Worm (Caenorhabditis elegans): ENCODE measurements around the gene F16F9.3.
A peak's percentile ranks its signal among the peaks of the same experiment; 100 is the strongest.

Gene F16F9.3

ce11 chrX:8446108-8446507, 11.3 kb upstream of the F16F9.3 start, which contains the start of gene F16F9.1:
F16F9.1 (plus strand) TSS chrX:8446408.
- TF ChIP-seq ama-1 (optimal IDR thresholded peaks at IDR 0.05) (no peak), ztf-4 (tag; optimal IDR thresholded peaks at IDR 0.05) (no peak), nhr-23 (tag; optimal IDR thresholded peaks at IDR 0.05) (no peak), Y55F3AM.14 (GFP tag; optimal IDR thresholded peaks at IDR 0.05) (no peak), sma-9 (GFP tag; optimal IDR thresholded peaks at IDR 0.05) (no peak), sma-9 (tag; optimal IDR thresholded peaks at IDR 0.05) (no peak), nhr-77 (tag; optimal IDR thresholded peaks at IDR 0.05) (no peak), R02D3.7 (tag; optimal IDR thresholded peaks at IDR 0.05) (no peak)

DNA sequence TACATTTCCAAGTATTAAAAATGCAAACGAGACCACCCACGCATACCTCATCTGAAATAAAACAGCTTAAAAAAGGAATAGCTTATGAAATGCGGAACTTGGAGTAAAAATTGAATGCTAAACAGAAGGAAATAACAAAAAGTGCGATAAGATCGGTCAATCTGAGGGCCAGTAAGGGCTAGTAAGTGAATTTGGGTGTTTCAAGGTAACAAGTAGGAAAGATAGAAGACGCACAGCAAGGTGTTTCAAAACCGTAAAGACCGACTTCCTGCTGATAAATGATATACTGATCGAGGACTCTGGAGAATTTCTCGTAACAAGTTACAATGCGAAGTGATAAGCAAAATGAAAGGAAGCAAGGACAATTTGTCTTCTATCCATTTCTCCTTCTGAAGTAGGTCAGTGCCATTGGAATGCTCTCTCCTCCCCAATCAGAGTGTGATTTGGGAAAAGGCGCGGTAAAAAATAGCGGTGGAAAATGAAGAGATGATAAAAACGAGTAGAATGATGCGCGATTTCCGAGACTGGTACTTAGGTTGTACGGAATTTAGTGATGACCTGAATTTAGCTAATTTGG, 1.7 kb upstream of the F16F9.3 start, which contains the start of gene dpy-6:
Gene dpy-6, minus strand, starts transcription at position 51 of the 577 bp plus-strand sequence.
- TF ChIP-seq blmp-1 (tag; optimal IDR thresholded peaks at IDR 0.05; ENCODE audit: insufficient read depth) (peak; percentile 20), egl-27 (tag; optimal IDR thresholded peaks at IDR 0.05) (no peak), sma-3 (GFP tag; optimal IDR thresholded peaks at IDR 0.05) (peak; percentile 38), nhr-21 (tag; optimal IDR thresholded peaks at IDR 0.05) (peak; percentile 36)

DNA sequence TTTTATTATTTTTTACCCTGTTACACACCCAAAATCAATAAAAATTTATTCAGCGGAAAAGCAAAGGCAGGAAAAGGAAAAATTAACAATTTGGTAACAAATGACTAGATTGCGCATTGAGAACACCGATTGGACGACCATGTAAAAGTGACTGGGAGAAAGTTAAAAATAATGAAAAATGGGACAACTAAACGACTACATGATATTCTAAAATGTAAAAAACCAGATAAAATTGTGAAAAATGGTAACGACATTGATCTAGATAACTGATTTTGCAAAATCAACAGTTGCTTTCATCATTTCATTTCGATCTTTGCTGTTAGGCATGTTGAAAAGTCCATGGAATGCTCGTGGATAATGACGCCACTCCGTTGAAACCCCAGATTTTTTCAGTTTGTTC, 2.4 kb downstream of the F16F9.3 start:
- TF ChIP-seq snpc-4 (tag; optimal IDR thresholded peaks at IDR 0.05) = no peak
- no peak for TF ChIP-seq F13H6.1 (tag; optimal IDR thresholded peaks at IDR 0.05)

- TF ChIP-seq F13H6.1 (tag; optimal IDR thresholded peaks at IDR 0.05) (no peak), ZK546.5 (tag; optimal IDR thresholded peaks at IDR 0.05) (no peak), egl-27 (tag; optimal IDR thresholded peaks at IDR 0.05) (no peak), skn-1 (tag; optimal IDR thresholded peaks at IDR 0.05) (no peak), nhr-25 (tag; optimal IDR thresholded peaks at IDR 0.05) (no peak)
Observed at ce11 chrX:8460958-8461357, 3.5 kb downstream of the F16F9.3 start.

- TF ChIP-seq fos-1 (tag; optimal IDR thresholded peaks at IDR 0.05) = peak; percentile 29
- TF ChIP-seq nhr-23 (tag; optimal IDR thresholded peaks at IDR 0.05) = no peak
- TF ChIP-seq ztf-11 (tag; optimal IDR thresholded peaks at IDR 0.05) = no peak
- TF ChIP-seq sem-4 (tag; optimal IDR thresholded peaks at IDR 0.05) = no peak
Observed at ce11 chrX:8463085-8463645, 5.8 kb downstream of the F16F9.3 start, which contains the start of gene F16F9.4. F16F9.4 (minus strand) TSS chrX:8463360.

DNA sequence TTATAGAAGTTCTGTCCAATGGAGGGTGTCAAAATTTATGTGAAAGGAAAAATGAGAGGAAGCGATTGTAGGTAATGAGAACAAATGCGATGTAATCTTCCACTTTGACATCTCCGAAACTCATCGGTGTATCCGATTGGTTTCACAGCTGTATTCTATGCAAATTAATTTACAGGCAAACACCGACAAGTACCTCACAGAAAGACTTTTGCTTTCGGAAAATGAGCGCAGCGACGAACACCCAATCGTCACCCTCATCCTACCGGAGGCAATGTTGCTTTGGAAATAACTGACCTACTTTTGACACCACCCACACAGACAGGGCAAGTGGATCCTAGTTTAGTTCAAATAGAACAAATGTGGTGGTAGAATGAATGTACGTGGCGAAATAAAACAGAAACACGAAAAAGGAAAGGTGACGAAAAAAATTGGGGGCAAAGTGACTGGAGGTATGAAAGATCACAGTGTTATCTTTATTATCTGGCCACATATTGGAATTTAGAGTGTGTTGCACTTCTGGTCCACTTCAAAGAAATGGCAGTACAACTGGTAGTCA, 6.6 kb downstream of the F16F9.3 start:
- TF ChIP-seq nhr-77 (tag; optimal IDR thresholded peaks at IDR 0.05) = no peak
- peak; percentile 15 for TF ChIP-seq elt-1 (tag; optimal IDR thresholded peaks at IDR 0.05)

DNA sequence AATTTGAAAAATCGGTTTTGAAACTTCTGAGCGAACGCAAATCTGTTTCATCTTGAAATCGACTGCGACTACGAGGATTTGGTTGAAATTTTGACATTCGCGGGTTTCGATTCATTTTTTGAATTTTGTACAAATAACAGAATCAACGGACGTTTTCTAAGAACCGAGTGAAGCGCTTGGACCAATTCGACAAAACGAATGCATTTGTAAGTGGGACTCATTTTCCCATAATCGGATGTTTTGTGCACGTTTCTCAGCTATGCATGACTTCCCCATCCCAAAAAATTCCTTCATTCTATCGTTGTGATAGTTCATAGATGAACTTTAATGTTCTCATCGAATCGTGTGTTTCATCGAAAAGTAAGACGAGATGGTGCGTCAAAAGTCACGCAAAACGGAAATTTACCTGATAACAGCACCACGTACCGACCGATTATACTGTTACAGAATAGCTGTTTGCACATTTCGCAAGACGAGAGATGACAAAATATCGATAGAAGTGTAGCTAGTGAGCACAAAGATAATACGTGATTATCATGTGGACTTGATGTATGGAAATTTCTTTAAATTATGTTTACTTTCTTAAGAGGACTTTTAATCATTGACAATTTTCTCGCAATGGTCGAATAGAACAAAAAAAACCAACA, 12.8 kb downstream of the F16F9.3 start, which contains the start of gene mec-10:
Gene mec-10, minus strand, starts transcription at position 189 of the 647 bp plus-strand sequence.
- TF ChIP-seq fos-1 (tag; optimal IDR thresholded peaks at IDR 0.05) (peak; percentile 87), skn-1 (tag; optimal IDR thresholded peaks at IDR 0.05) (no peak), gmeb-1 (tag; optimal IDR thresholded peaks at IDR 0.05) (peak; percentile 20), mab-5 (tag; optimal IDR thresholded peaks at IDR 0.05) (no peak), ztf-1 (GFP tag; conservative IDR thresholded peaks at IDR 0.05) (no peak), sma-9 (GFP tag; optimal IDR thresholded peaks at IDR 0.05) (peak; percentile 65), sma-9 (tag; optimal IDR thresholded peaks at IDR 0.05) (no peak), unc-55 (GFP tag; optimal IDR thresholded peaks at IDR 0.05) (peak; percentile 66), aly-2 (tag; optimal IDR thresholded peaks at IDR 0.05) (no peak), sma-3 (GFP tag; optimal IDR thresholded peaks at IDR 0.05) (peak; percentile 3), nhr-10 (tag; optimal IDR thresholded peaks at IDR 0.05) (no peak), crh-2 (tag; optimal IDR thresholded peaks at IDR 0.05) (peak; percentile 65), unc-62 (GFP tag; optimal IDR thresholded peaks at IDR 0.05) (no peak)

Measured in whole organism, L2 larva.